Worm (Caenorhabditis elegans): ENCODE measurements around the gene C08H9.16.
A peak's percentile ranks its signal among the peaks of the same experiment; 100 is the strongest.

The C08H9.16 gene

DNA sequence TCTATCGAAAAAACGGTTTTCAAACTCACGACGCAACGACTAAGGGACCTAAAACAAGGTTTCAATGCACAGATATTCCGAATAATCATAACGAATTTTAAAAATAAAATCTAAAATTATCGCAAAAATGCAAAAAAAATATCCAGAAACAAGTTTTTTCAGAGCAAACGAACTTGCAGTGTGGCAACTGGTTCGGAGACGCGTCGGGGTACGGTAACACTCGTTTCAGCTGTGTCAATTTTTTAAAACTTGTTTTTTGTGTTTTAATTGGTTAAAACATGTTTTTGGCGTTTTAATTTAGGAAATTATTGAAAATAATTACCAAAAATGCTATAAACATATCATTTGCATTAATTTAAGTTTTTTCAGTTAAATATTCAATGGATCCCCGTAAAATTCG, at the start of gene C08H9.16:
Gene C08H9.16 (plus strand): TSS at position 370 of the 400 bp plus-strand sequence.
- TF ChIP-seq mab-9 (GFP tag; IDR thresholded peaks at IDR 0.05) (no peak), Y116A8C.19 (tag; optimal IDR thresholded peaks at IDR 0.05; ENCODE audit: borderline replicate concordance) (no peak), irx-1 (tag; optimal IDR thresholded peaks at IDR 0.05) (peak; percentile 1), nhr-28 (tag; optimal IDR thresholded peaks at IDR 0.05) (no peak), elt-3 (tag; optimal IDR thresholded peaks at IDR 0.05) (peak in 1 of 6 experiments; percentile 68), unc-62 (GFP tag; optimal IDR thresholded peaks at IDR 0.05) (no peak), efl-3 (GFP tag; optimal IDR thresholded peaks at IDR 0.05) (no peak), ama-1 (optimal IDR thresholded peaks at IDR 0.05) (no peak), fkh-10 (GFP tag; optimal IDR thresholded peaks at IDR 0.05) (no peak), zag-1 (tag; optimal IDR thresholded peaks at IDR 0.05) (no peak), nhr-11 (tag; optimal IDR thresholded peaks at IDR 0.05) (no peak), efl-1 (optimal IDR thresholded peaks at IDR 0.05) (peak; percentile 63 to 68), efl-1 (GFP tag; optimal IDR thresholded peaks at IDR 0.05 in 1 of 2) (peak; percentile 53 to 94), isw-1 (GFP tag; IDR thresholded peaks at IDR 0.05) (peak; percentile 9; the same call in 1 of the 2 replicates), nhr-85 (tag) (peak; percentile 76), nhr-47 (tag; optimal IDR thresholded peaks at IDR 0.05) (no peak), ztf-4 (tag; optimal IDR thresholded peaks at IDR 0.05) (peak; percentile 28), dsc-1 (tag; optimal IDR thresholded peaks at IDR 0.05) (no peak), ets-5 (GFP tag; IDR thresholded peaks at IDR 0.05) (no peak), ceh-63 (GFP tag; optimal IDR thresholded peaks at IDR 0.05) (no peak), fos-1 (tag; optimal IDR thresholded peaks at IDR 0.05) (no peak), sptf-1 (tag; optimal IDR thresholded peaks at IDR 0.05) (no peak), mef-2 (tag; optimal IDR thresholded peaks at IDR 0.05) (no peak), nhr-19 (GFP tag; conservative IDR thresholded peaks at IDR 0.05) (peak; percentile 24; the same call in 1 of the 2 replicates), alr-1 (tag; optimal IDR thresholded peaks at IDR 0.05; ENCODE audit: borderline replicate concordance) (no peak), egl-13 (tag; optimal IDR thresholded peaks at IDR 0.05) (no peak), unc-30 (tag; optimal IDR thresholded peaks at IDR 0.05) (no peak), hlh-4 (tag; optimal IDR thresholded peaks at IDR 0.05) (no peak), C16A3.4 (tag; optimal IDR thresholded peaks at IDR 0.05) (peak; percentile 65), C34B4.2 (tag; optimal IDR thresholded peaks at IDR 0.05) (no peak), snpc-4 (tag; optimal IDR thresholded peaks at IDR 0.05) (no peak), hpl-2 (GFP tag; optimal IDR thresholded peaks at IDR 0.05) (no peak), pag-3 (tag; optimal IDR thresholded peaks at IDR 0.05; ENCODE audit: borderline replicate concordance, insufficient read depth) (no peak), dpl-1 (GFP tag; optimal IDR thresholded peaks at IDR 0.05) (peak; percentile 50 to 71 (median 59)), nhr-71 (tag; optimal IDR thresholded peaks at IDR 0.05) (peak; percentile 59), sox-4 (tag; optimal IDR thresholded peaks at IDR 0.05) (no peak), sup-37 (GFP tag; optimal IDR thresholded peaks at IDR 0.05) (no peak), nhr-76 (tag; optimal IDR thresholded peaks at IDR 0.05) (no peak), elt-2 (tag; optimal IDR thresholded peaks at IDR 0.05) (no peak), tlp-1 (tag; optimal IDR thresholded peaks at IDR 0.05) (no peak), lsy-2 (tag; optimal IDR thresholded peaks at IDR 0.05) (peak; percentile 96 to 98), nhr-12 (tag; optimal IDR thresholded peaks at IDR 0.05) (no peak), xbp-1 (tag; optimal IDR thresholded peaks at IDR 0.05) (peak; percentile 18), tbx-2 (tag; optimal IDR thresholded peaks at IDR 0.05) (peak; percentile 31), hlh-17 (GFP tag; optimal IDR thresholded peaks at IDR 0.05; ENCODE audit: borderline replicate concordance) (no peak), mdl-1 (tag; optimal IDR thresholded peaks at IDR 0.05) (no peak), rnt-1 (tag; optimal IDR thresholded peaks at IDR 0.05) (peak; percentile 17), swsn-7 (tag; optimal IDR thresholded peaks at IDR 0.05) (peak; percentile 7), snu-23 (GFP tag; optimal IDR thresholded peaks at IDR 0.05) (no peak), egl-27 (tag; optimal IDR thresholded peaks at IDR 0.05) (no peak), lir-3 (tag; optimal IDR thresholded peaks at IDR 0.05; ENCODE audit: poor library complexity) (no peak), aha-1 (tag; optimal IDR thresholded peaks at IDR 0.05) (no peak), pqm-1 (tag; optimal IDR thresholded peaks at IDR 0.05) (no peak), lin-13 (GFP tag; optimal IDR thresholded peaks at IDR 0.05) (no peak)

Data from whole organism, L1 larva.